Fruit fly (Drosophila melanogaster): ENCODE data around the gene Rpn1.
A peak's percentile ranks its signal among the peaks of the same experiment; 100 is the strongest.

The Rpn1 gene

DNA sequence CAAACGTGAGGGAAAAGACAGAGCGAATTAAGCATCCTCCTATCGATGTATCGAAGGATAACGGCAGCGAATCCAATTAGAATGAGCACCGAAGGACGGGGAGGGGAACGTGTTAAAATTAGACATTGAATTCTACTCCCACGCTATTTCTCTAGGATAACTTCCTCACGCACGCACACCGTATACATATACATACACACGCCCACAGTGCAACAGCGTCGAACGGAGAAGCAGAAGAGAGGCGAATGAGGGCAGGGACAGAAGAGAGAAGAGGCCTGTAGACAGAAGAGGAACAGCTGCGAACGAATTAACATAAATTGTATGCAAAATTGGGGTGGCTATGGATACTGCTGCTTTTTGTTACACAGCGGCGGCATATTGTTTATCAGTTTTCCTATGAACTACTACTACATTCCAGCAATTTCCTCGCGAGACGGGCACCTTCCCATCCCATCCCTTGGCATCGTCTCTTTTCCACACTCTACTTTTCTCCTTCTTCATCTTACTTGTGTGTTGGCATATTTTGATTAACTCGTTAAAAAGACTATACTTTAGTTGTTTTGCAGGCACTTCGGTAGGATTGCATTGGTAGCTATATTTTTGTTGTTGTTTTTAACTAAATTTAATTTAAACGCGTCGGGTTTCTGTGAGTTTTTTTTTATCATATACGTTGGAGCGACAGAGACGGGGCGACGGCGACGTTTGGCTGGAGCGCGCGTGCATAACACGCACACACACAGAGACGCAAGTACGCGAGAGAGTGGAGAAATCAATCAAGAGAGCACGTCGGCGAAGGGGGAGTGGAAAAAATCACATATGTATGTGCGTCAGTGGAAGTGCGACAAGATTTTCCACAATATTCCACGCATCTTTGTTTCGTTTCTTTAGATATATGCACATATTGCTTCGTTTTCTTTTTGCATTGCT lies 6.4 kb upstream of the Rpn1 start:
- TF ChIP-seq CG12605 (GFP tag; IDR thresholded peaks at IDR 0.05) (peak; percentile 7; the same call in 1 of the 2 replicates), EcR (GFP tag; optimal IDR thresholded peaks at IDR 0.05) (peak; percentile 18), gl (tag; optimal IDR thresholded peaks at IDR 0.05) (no peak), CG17806 (tag; optimal IDR thresholded peaks at IDR 0.05) (no peak), D1 (tag; optimal IDR thresholded peaks at IDR 0.05) (no peak), CG34367 (tag; optimal IDR thresholded peaks at IDR 0.05) (no peak), CG9948 (tag; optimal IDR thresholded peaks at IDR 0.05) (no peak), rn (GFP tag; IDR thresholded peaks at IDR 0.05) (no peak), Pif1A (GFP tag; optimal IDR thresholded peaks at IDR 0.05) (no peak), CG10348 (GFP tag; IDR thresholded peaks at IDR 0.05) (no peak), CG4496 (GFP tag; IDR thresholded peaks at IDR 0.05) (peak; percentile 19; the same call in 1 of the 3 replicates), Ets98B (GFP tag; IDR thresholded peaks at IDR 0.05) (peak; percentile 28; the same call in 1 of the 2 replicates), Pif1B (GFP tag; optimal IDR thresholded peaks at IDR 0.05) (no peak), fd96Ca (GFP tag; IDR thresholded peaks at IDR 0.05) (no peak), CG13204 (GFP tag; optimal IDR thresholded peaks at IDR 0.05) (no peak), Snoo (tag; optimal IDR thresholded peaks at IDR 0.05) (no peak), CG32121 (GFP tag; IDR thresholded peaks at IDR 0.05) (peak; percentile 62; the same call in 1 of the 2 replicates), CG8301 (tag; optimal IDR thresholded peaks at IDR 0.05) (no peak), CG15710 (tag; optimal IDR thresholded peaks at IDR 0.05) (no peak), CG8159 (tag; optimal IDR thresholded peaks at IDR 0.05) (no peak), CG14655 (GFP tag; optimal IDR thresholded peaks at IDR 0.05) (no peak)

DNA sequence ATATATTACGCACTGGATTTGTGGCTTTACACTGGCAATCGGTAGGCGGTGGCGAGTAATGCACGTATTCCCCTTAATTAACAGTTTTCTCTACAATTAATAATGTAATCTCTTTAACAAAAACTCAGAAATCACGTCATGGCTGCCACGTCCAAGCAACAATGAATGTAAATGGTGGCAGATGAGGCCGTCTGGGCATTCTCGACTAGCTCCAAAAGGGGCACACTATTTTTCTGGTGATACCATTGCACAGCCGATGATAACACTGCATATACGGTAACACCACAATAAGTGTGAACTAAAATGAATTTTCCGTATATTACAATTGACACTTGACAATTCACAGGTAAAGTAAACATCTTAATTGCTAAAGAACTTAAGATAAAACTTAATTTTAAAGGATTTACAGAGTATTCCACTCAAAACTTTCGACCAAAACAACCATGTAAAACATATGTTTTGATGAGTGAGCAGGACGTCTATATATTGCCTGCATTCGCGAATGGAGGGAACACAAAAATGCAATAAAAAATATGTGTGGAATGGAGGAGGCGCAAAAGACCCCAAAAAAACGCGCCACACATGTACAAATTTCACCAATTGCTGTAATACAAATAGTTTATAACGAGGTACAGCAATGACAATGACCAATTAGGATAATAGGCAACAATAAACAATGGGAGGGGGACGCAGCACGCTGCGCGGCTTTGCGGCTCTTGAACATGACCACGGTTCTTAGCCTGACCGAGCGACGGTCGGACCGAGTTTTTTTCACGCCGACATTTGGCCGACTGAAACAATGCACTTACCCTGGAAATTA lies 5.4 kb upstream of the Rpn1 start:
- TF ChIP-seq CG8159 (tag; optimal IDR thresholded peaks at IDR 0.05): peak; percentile 16
- TF ChIP-seq D1 (tag; optimal IDR thresholded peaks at IDR 0.05): no peak

DNA sequence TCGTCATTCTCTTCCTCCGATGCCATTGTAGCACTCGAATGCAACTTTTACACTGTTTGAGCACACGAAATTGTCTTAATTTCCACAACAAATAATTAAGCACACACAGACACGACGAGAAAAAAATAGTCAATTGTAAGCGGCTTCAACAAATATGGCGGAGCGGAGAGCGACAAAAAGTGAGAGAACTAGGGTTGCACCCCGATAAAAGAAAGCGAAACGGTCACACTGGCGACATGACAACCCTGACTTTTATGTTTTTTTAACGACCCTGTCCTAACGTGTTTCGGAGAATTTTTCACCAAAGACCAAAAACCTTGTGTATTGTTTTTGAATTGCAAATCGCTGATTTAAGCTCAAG lies 4.8 kb upstream of the Rpn1 start, which contains the start of the genes Mi-2 and Prp3:
Mi-2 (minus strand) TSS at position 162 of the 361 bp plus-strand sequence.
Prp3 (plus strand) TSS at position 247 of the 361 bp plus-strand sequence.
- TF ChIP-seq EcR (GFP tag; optimal IDR thresholded peaks at IDR 0.05) (no peak), CG9948 (tag; optimal IDR thresholded peaks at IDR 0.05) (no peak), Pif1B (GFP tag; optimal IDR thresholded peaks at IDR 0.05) (no peak), CG15710 (tag; optimal IDR thresholded peaks at IDR 0.05) (peak; percentile 10), rn (GFP tag; IDR thresholded peaks at IDR 0.05) (no peak), CG10348 (GFP tag; IDR thresholded peaks at IDR 0.05) (no peak), CG32121 (GFP tag; IDR thresholded peaks at IDR 0.05) (no peak), CG4496 (GFP tag; IDR thresholded peaks at IDR 0.05) (no peak; the same call in 2 of the 3 replicates), CG12605 (GFP tag; IDR thresholded peaks at IDR 0.05) (no peak), Ets98B (GFP tag; IDR thresholded peaks at IDR 0.05) (peak; percentile 20; the same call in 1 of the 2 replicates), CG8159 (tag; optimal IDR thresholded peaks at IDR 0.05) (no peak), Pif1A (GFP tag; optimal IDR thresholded peaks at IDR 0.05) (no peak), CG17806 (tag; optimal IDR thresholded peaks at IDR 0.05) (no peak), CG13204 (GFP tag; optimal IDR thresholded peaks at IDR 0.05) (no peak), Snoo (tag; optimal IDR thresholded peaks at IDR 0.05) (peak; percentile 21), CG34367 (tag; optimal IDR thresholded peaks at IDR 0.05) (no peak), gl (tag; optimal IDR thresholded peaks at IDR 0.05) (no peak), CG14655 (GFP tag; optimal IDR thresholded peaks at IDR 0.05) (no peak), CG8301 (tag; optimal IDR thresholded peaks at IDR 0.05) (no peak), fd96Ca (GFP tag; IDR thresholded peaks at IDR 0.05) (no peak), D1 (tag; optimal IDR thresholded peaks at IDR 0.05) (no peak)

DNA sequence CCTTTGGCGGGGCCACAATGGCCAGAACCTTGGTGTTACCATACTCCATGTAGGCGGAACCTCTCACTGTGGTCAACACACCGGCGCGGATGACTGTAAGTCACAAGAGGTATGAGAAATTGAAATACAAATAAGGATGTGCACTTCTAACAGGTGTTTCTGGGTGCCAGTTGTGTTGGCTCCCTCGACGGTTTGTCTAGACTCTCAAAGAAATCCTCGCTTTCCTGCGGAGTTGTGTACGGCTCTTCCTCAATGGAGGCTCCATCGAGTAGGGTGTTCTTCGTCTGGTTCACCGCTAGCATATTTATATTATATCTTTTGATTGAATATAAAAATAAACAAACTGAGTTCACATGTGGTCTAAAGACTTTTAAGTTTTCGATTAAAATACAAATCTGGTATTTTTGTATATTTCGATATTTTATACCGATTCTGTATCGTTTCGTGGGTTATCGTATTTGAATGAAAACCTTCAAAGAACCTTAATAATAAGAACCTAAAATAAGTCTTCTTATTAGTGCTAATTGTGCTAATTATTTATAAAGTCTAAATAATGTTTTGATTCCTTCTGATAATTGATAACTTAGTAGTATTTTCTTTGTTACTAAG lies 1.4 kb upstream of the Rpn1 start, which contains the start of gene Mtr3:
Mtr3 (minus strand) TSS at position 388 of the 609 bp plus-strand sequence.
- TF ChIP-seq fd96Ca (GFP tag; IDR thresholded peaks at IDR 0.05): no peak
- TF ChIP-seq Pif1B (GFP tag; optimal IDR thresholded peaks at IDR 0.05): no peak
- no peak for TF ChIP-seq Snoo (tag; optimal IDR thresholded peaks at IDR 0.05)
- TF ChIP-seq CG34367 (tag; optimal IDR thresholded peaks at IDR 0.05): no peak
- TF ChIP-seq CG9948 (tag; optimal IDR thresholded peaks at IDR 0.05): no peak
- no peak for TF ChIP-seq CG14655 (GFP tag; optimal IDR thresholded peaks at IDR 0.05)
- no peak for TF ChIP-seq CG4496 (GFP tag; IDR thresholded peaks at IDR 0.05)
- TF ChIP-seq gl (tag; optimal IDR thresholded peaks at IDR 0.05): no peak
- no peak for TF ChIP-seq D1 (tag; optimal IDR thresholded peaks at IDR 0.05)
- no peak for TF ChIP-seq EcR (GFP tag; optimal IDR thresholded peaks at IDR 0.05)
- no peak for TF ChIP-seq CG15710 (tag; optimal IDR thresholded peaks at IDR 0.05)
- TF ChIP-seq CG17806 (tag; optimal IDR thresholded peaks at IDR 0.05): no peak
- TF ChIP-seq Pif1A (GFP tag; optimal IDR thresholded peaks at IDR 0.05): no peak
- TF ChIP-seq Ets98B (GFP tag; IDR thresholded peaks at IDR 0.05): no peak
- no peak for TF ChIP-seq CG8159 (tag; optimal IDR thresholded peaks at IDR 0.05)

DNA sequence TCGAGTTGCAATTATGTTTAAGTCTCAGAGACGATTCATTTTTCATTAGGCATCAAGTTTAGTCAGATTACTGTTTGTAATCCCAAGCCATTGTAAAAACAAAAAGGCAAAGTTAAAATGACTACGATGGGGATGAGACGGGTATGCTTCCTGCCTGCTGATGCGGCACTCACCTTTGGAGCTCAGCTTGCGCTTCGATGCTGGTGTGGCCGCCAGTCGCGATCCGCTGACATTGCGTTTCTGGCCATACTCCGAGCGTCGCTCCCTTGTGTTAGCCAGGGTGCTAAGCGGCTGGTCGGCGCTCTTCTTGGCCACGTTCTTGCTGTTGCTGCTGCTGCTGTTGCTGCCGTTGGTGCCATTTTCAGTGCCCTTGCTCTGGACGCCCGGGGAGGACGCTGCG lies 5.1 kb downstream of the Rpn1 start:
- TF ChIP-seq Pif1B (GFP tag; optimal IDR thresholded peaks at IDR 0.05) (no peak), CG12605 (GFP tag; IDR thresholded peaks at IDR 0.05) (no peak), CG14655 (GFP tag; optimal IDR thresholded peaks at IDR 0.05) (no peak), Pif1A (GFP tag; optimal IDR thresholded peaks at IDR 0.05) (no peak), CG4496 (GFP tag; IDR thresholded peaks at IDR 0.05) (no peak), CG8301 (tag; optimal IDR thresholded peaks at IDR 0.05) (no peak), Ets98B (GFP tag; IDR thresholded peaks at IDR 0.05) (no peak), D1 (tag; optimal IDR thresholded peaks at IDR 0.05) (no peak), CG34367 (tag; optimal IDR thresholded peaks at IDR 0.05) (no peak)

Data from whole organism, pupa.